Fruit fly (Drosophila melanogaster) whole organism, embryonic: ENCODE results near the gene CG15199.

Experiments used
- Aef1 ChIP-seq: fragments of 200-800 bp; sonication (Bioruptor generic); IDR thresholded peaks from 3 replicates; pipeline ENCODE4 v1.3.6; 2022; ENCODE audit warnings: missing biosample characterization, missing genetic modification characterization
- CG10147 ChIP-seq: fragments of 200-800 bp; sonication (Bioruptor generic); optimal IDR thresholded peaks from 2 replicates; lab custom pipeline; 2019; ENCODE audit warnings: missing biosample characterization, mild to moderate bottlenecking, missing genetic modification characterization, moderate library complexity
- CG10462 ChIP-seq: fragments of 200-800 bp; sonication (Bioruptor generic); optimal IDR thresholded peaks from 2 replicates; lab custom pipeline; 2016; ENCODE audit warnings: missing biosample characterization, missing genetic modification characterization
- CG10565 ChIP-seq: fragments of 200-800 bp; sonication (Bioruptor generic); optimal IDR thresholded peaks from 3 replicates; lab custom pipeline; 2016; ENCODE audit warnings: missing biosample characterization, mild to moderate bottlenecking, missing genetic modification characterization
- CG12659 ChIP-seq: fragments of 200-800 bp; sonication (Bioruptor generic); optimal IDR thresholded peaks from 3 replicates; lab custom pipeline; 2017; ENCODE audit warnings: mild to moderate bottlenecking, missing biosample characterization, missing genetic modification reagents, missing genetic modification characterization
- CG13296 ChIP-seq: fragments of 200-800 bp; sonication (Bioruptor generic); optimal IDR thresholded peaks from 3 replicates; lab custom pipeline; 2018; ENCODE audit warnings: missing biosample characterization, mild to moderate bottlenecking, missing genetic modification characterization
- CG18262 ChIP-seq: fragments of 200-800 bp; optimal IDR thresholded peaks from 3 replicates; lab custom pipeline; 2019; ENCODE audit warnings: missing biosample characterization, mild to moderate bottlenecking, missing genetic modification characterization, moderate library complexity
- CG18476 ChIP-seq: fragments of 200-800 bp; sonication (Bioruptor generic); optimal IDR thresholded peaks from 2 replicates; lab custom pipeline; 2016; ENCODE audit warnings: missing biosample characterization, mild to moderate bottlenecking, missing genetic modification characterization
- CG33557 ChIP-seq: fragments of 200-800 bp; sonication (Bioruptor generic); optimal IDR thresholded peaks from 2 replicates; lab custom pipeline; 2019; ENCODE audit warnings: missing biosample characterization, mild to moderate bottlenecking, missing genetic modification characterization, moderate library complexity
- CG4730 ChIP-seq: fragments of 200-800 bp; sonication (Bioruptor generic); IDR thresholded peaks from 2 replicates; pipeline ENCODE4 v1.3.6; 2022; ENCODE audit warnings: missing biosample characterization, missing genetic modification characterization
- CG4854 ChIP-seq: fragments of 200-800 bp; sonication (Bioruptor generic); optimal IDR thresholded peaks from 2 replicates; lab custom pipeline; 2016; ENCODE audit warnings: missing biosample characterization, missing genetic modification characterization, inconsistent platforms
- CG5953 ChIP-seq: fragments of 200-800 bp; sonication (Bioruptor generic); IDR thresholded peaks from 2 replicates; pipeline ENCODE4 v1.3.6; 2022; ENCODE audit warnings: missing biosample characterization, missing genetic modification characterization
- CG7357 ChIP-seq: fragments of 200-800 bp; sonication (Bioruptor generic); IDR thresholded peaks from 3 replicates; pipeline ENCODE4 v1.3.6; 2022; ENCODE audit warnings: missing biosample characterization, missing genetic modification characterization
- CG8290 ChIP-seq, 3 experiments: fragments of 200-800 bp; sonication (Bioruptor generic); optimal IDR thresholded peaks; 2 replicates each; lab custom pipeline; 2016 to 2019; ENCODE audit warnings: missing biosample characterization in 3 of 3, missing genetic modification characterization in 3 of 3, mild to moderate bottlenecking in 2 of 3, moderate library complexity in 1 of 3
- CG8944 ChIP-seq: fragments of 200-800 bp; sonication (Bioruptor generic); optimal IDR thresholded peaks from 3 replicates; lab custom pipeline; 2016; ENCODE audit warnings: missing biosample characterization, missing genetic modification characterization
- CG9797 ChIP-seq: fragments of 200-800 bp; sonication (Bioruptor generic); optimal IDR thresholded peaks from 3 replicates; lab custom pipeline; 2018; ENCODE audit warnings: missing biosample characterization, mild to moderate bottlenecking, missing genetic modification characterization
- Dip3 ChIP-seq: fragments of 200-800 bp; sonication (Bioruptor generic); optimal IDR thresholded peaks from 3 replicates; lab custom pipeline; 2016; ENCODE audit warnings: missing biosample characterization, missing genetic modification characterization
- Ets65A ChIP-seq: fragments of 200-800 bp; sonication (Bioruptor generic); peaks from one replicate; lab custom pipeline; 2016; ENCODE audit warnings: missing biosample characterization, missing genetic modification characterization
- H15 ChIP-seq: fragments of 200-800 bp; sonication (Bioruptor generic); IDR thresholded peaks from 3 replicates; pipeline ENCODE4 v1.3.6; 2022; ENCODE audit warnings: missing biosample characterization, missing genetic modification characterization
- Hey ChIP-seq: fragments of 200-800 bp; sonication (Bioruptor generic); optimal IDR thresholded peaks from 3 replicates; lab custom pipeline; 2018; ENCODE audit warnings: missing biosample characterization, mild to moderate bottlenecking, missing genetic modification characterization
- Hr39 ChIP-seq: fragments of >200 bp; optimal IDR thresholded peaks from 2 replicates; lab custom pipeline; 2017
- Lhr ChIP-seq: fragments of 200-800 bp; sonication (Bioruptor generic); optimal IDR thresholded peaks from 3 replicates; lab custom pipeline; 2017; ENCODE audit warnings: mild to moderate bottlenecking, missing biosample characterization, missing genetic modification reagents, missing genetic modification characterization
- MESR4 ChIP-seq: fragments of 200-800 bp; sonication (Bioruptor generic); optimal IDR thresholded peaks from 2 replicates; lab custom pipeline; 2018; ENCODE audit warnings: missing biosample characterization, mild to moderate bottlenecking, missing genetic modification characterization, moderate library complexity
- Neu2 ChIP-seq: fragments of 200-800 bp; sonication (Bioruptor generic); optimal IDR thresholded peaks from 3 replicates; lab custom pipeline; 2016; ENCODE audit warnings: missing biosample characterization, missing genetic modification characterization, borderline replicate concordance
- Nf-YC ChIP-seq: fragments of 200-800 bp; optimal IDR thresholded peaks from 3 replicates; lab custom pipeline; 2019; ENCODE audit warnings: missing biosample characterization, mild to moderate bottlenecking, missing genetic modification characterization, moderate library complexity
- Ravus ChIP-seq: fragments of 200-800 bp; sonication (Bioruptor generic); IDR thresholded peaks from 2 replicates; pipeline ENCODE4 v1.3.6; 2022; ENCODE audit warnings: missing biosample characterization, missing genetic modification characterization
- Sry-β ChIP-seq: fragments of 200-800 bp; sonication (Bioruptor generic); optimal IDR thresholded peaks from 2 replicates; lab custom pipeline; 2018; ENCODE audit warnings: missing biosample characterization, mild to moderate bottlenecking, missing genetic modification characterization, moderate library complexity
- Xrp1 ChIP-seq: fragments of 200-800 bp; sonication (Bioruptor generic); IDR thresholded peaks from 2 replicates; pipeline ENCODE4 v1.3.6; 2022; ENCODE audit warnings: missing biosample characterization, missing genetic modification characterization
- ap ChIP-seq: fragments of 200-800 bp; sonication (Bioruptor generic); IDR thresholded peaks from 2 replicates; pipeline ENCODE4 v1.3.6; 2022; ENCODE audit warnings: missing biosample characterization, missing genetic modification characterization
- bsh ChIP-seq, 2 experiments: fragments of 200-800 bp; sonication (Bioruptor generic); optimal IDR thresholded peaks; 2 replicates each; lab custom pipeline; 2017 to 2018; ENCODE audit warnings: mild to moderate bottlenecking in 2 of 2, missing biosample characterization in 2 of 2, missing genetic modification characterization in 2 of 2, moderate library complexity in 1 of 2
- cg ChIP-seq: fragments of 200-800 bp; sonication (Bioruptor generic); optimal IDR thresholded peaks from 3 replicates; lab custom pipeline; 2019; ENCODE audit warnings: missing biosample characterization, mild to moderate bottlenecking, missing genetic modification characterization, moderate library complexity
- chif ChIP-seq, 2 experiments: fragments of 200-800 bp; sonication (Bioruptor generic); optimal IDR thresholded peaks; 3 replicates each; lab custom pipeline; 2016; ENCODE audit warnings: missing biosample characterization in 2 of 2, missing genetic modification characterization in 2 of 2
- corto ChIP-seq: fragments of 200-800 bp; sonication (Bioruptor generic); optimal IDR thresholded peaks from 2 replicates; lab custom pipeline; 2016; ENCODE audit warnings: missing biosample characterization, mild to moderate bottlenecking, missing genetic modification characterization, moderate library complexity
- ems ChIP-seq: fragments of 200-800 bp; sonication (Bioruptor generic); optimal IDR thresholded peaks from 3 replicates; lab custom pipeline; 2016; ENCODE audit warnings: missing biosample characterization, missing genetic modification characterization
- fd96Cb ChIP-seq: fragments of 200-800 bp; sonication (Bioruptor generic); optimal IDR thresholded peaks from 2 replicates; lab custom pipeline; 2018; ENCODE audit warnings: missing biosample characterization, mild to moderate bottlenecking, missing genetic modification characterization, moderate library complexity
- gem ChIP-seq: fragments of 200-800 bp; sonication (Bioruptor generic); optimal IDR thresholded peaks from 2 replicates; lab custom pipeline; 2019; ENCODE audit warnings: missing biosample characterization, mild to moderate bottlenecking, missing genetic modification characterization, moderate library complexity
- grau ChIP-seq: fragments of 200-800 bp; optimal IDR thresholded peaks from 3 replicates; lab custom pipeline; 2019; ENCODE audit warnings: missing biosample characterization, mild to moderate bottlenecking, missing genetic modification characterization, moderate library complexity
- gro ChIP-seq: fragments of 200-800 bp; sonication (Bioruptor generic); optimal IDR thresholded peaks from 2 replicates; lab custom pipeline; 2016; ENCODE audit warnings: missing biosample characterization, missing genetic modification characterization
- ham ChIP-seq: fragments of 200-800 bp; sonication (Bioruptor generic); IDR thresholded peaks from 2 replicates; pipeline ENCODE4 v1.3.6; 2022; ENCODE audit warnings: missing biosample characterization, missing genetic modification characterization
- lilli ChIP-seq: fragments of 200-800 bp; sonication (Bioruptor generic); optimal IDR thresholded peaks from 3 replicates; lab custom pipeline; 2016; ENCODE audit warnings: missing biosample characterization, missing genetic modification characterization
- nom ChIP-seq: fragments of 200-800 bp; sonication (Bioruptor generic); optimal IDR thresholded peaks from 2 replicates; lab custom pipeline; 2017; ENCODE audit warnings: missing biosample characterization, missing genetic modification characterization, mild to moderate bottlenecking, moderate library complexity, missing genetic modification reagents
- pho ChIP-seq: fragments of 200-800 bp; sonication (Bioruptor generic); optimal IDR thresholded peaks from 2 replicates; lab custom pipeline; 2016; ENCODE audit warnings: missing biosample characterization, missing genetic modification characterization
- prd ChIP-seq, 3 experiments: fragments of >200 bp in 2 of 3; fragments of 200-800 bp in 1 of 3; sonication (Bioruptor generic) in 1 of 3; optimal IDR thresholded peaks in 2 of 3; IDR thresholded peaks in 1 of 3; 2 replicates in 2 of 3; 3 replicates in 1 of 3; pipeline versions ENCODE4 v1.3.6 to Lab custom; 2017 to 2022; ENCODE audit warnings: missing biosample characterization in 1 of 3, missing genetic modification characterization in 1 of 3
- row ChIP-seq: fragments of 200-800 bp; sonication (Bioruptor generic); IDR thresholded peaks from 3 replicates; pipeline ENCODE4 v1.3.6; 2022; ENCODE audit warnings: missing biosample characterization, missing genetic modification characterization
- seq ChIP-seq: fragments of 200-800 bp; sonication (Bioruptor generic); IDR thresholded peaks from 2 replicates; pipeline ENCODE4 v1.3.6; 2022; ENCODE audit warnings: missing biosample characterization, missing genetic modification characterization
- slbo ChIP-seq: fragments of 200-800 bp; sonication (Bioruptor generic); IDR thresholded peaks from 2 replicates; pipeline ENCODE4 v1.3.6; 2022; ENCODE audit warnings: missing biosample characterization, missing genetic modification characterization
- slou ChIP-seq: fragments of 200-800 bp; sonication (Bioruptor generic); optimal IDR thresholded peaks from 3 replicates; lab custom pipeline; 2016; ENCODE audit warnings: missing biosample characterization, missing genetic modification characterization
- trem ChIP-seq: fragments of 200-800 bp; optimal IDR thresholded peaks from 3 replicates; lab custom pipeline; 2019; ENCODE audit warnings: missing biosample characterization, mild to moderate bottlenecking, missing genetic modification characterization, moderate library complexity
- vnd ChIP-seq: fragments of 200-800 bp; sonication (Bioruptor generic); IDR thresholded peaks from 3 replicates; pipeline ENCODE4 v1.3.6; 2022; ENCODE audit warnings: missing biosample characterization, missing genetic modification characterization; ENCODE audit not compliant: partially characterized antibody

The CG15199 gene

dm6 chrX:11136587-11137512 is 4.8 kb downstream of the CG15199 start, which contains the start of gene Klp10A (continued):
- TF ChIP-seq ham (GFP tag; lab: Robert Waterston, UW) (no peak), CG10565 (no peak), cg (GFP tag; lab: Kevin White, UChicago) (peak; percentile 91), Ets65A (GFP tag; lab: Kevin White, UChicago) (no peak), fd96Cb (tag; lab: Kevin White, UChicago) (no peak), ems (GFP tag; lab: Kevin White, UChicago) (no peak), CG9797 (GFP tag; lab: Kevin White, UChicago) (no peak), slou (GFP tag; lab: Kevin White, UChicago) (no peak), CG7357 (no peak), CG18476 (GFP tag; lab: Kevin White, UChicago) (no peak), Lhr (GFP tag; lab: Kevin White, UChicago) (no peak), Hey (tag; lab: Kevin White, UChicago) (no peak), CG8944 (GFP tag; lab: Kevin White, UChicago) (no peak), corto (GFP tag; lab: Kevin White, UChicago) (no peak), nom (GFP tag; lab: Kevin White, UChicago) (peak; percentile 7), CG5953 (GFP tag; lab: Robert Waterston, UW) (no peak), CG4854 (GFP tag; lab: Kevin White, UChicago) (peak; percentile 1), CG10147 (no peak), chif (GFP tag; optimal IDR thresholded peaks at IDR 0.05; lab: Kevin White, UChicago) (no peak), seq (GFP tag; lab: Robert Waterston, UW) (no peak), H15 (GFP tag; lab: Robert Waterston, UW) (no peak), MESR4 (GFP tag; lab: Kevin White, UChicago) (peak; percentile 54), CG12659 (GFP tag; lab: Kevin White, UChicago) (no peak), Hr39 (lab: Kevin White, UChicago) (no peak), Xrp1 (GFP tag; lab: Robert Waterston, UW) (no peak), lilli (GFP tag; lab: Kevin White, UChicago) (peak; percentile 28), Ravus (GFP tag; lab: Robert Waterston, UW) (no peak), CG10462 (GFP tag; lab: Kevin White, UChicago) (no peak), pho (peak; percentile 7), CG4730 (GFP tag; lab: Robert Waterston, UW) (no peak), gro (GFP tag; lab: Kevin White, UChicago) (peak; percentile 31), grau (tag; lab: Kevin White, UChicago) (no peak), trem (tag; lab: Kevin White, UChicago) (no peak), Neu2 (GFP tag; lab: Kevin White, UChicago) (no peak), row (GFP tag; lab: Robert Waterston, UW) (no peak), CG33557 (no peak), slbo (GFP tag; lab: Robert Waterston, UW) (peak; percentile 58), gem (tag; lab: Kevin White, UChicago) (no peak), Aef1 (GFP tag; lab: Robert Waterston, UW) (no peak), prd (optimal IDR thresholded peaks at IDR 0.05; lab: Kevin White, UChicago) (no peak), prd (GFP tag; IDR thresholded peaks at IDR 0.05; lab: Robert Waterston, UW) (no peak), Sry-β (GFP tag; lab: Kevin White, UChicago) (peak; percentile 58), ap (GFP tag; lab: Robert Waterston, UW) (no peak), bsh (GFP tag; optimal IDR thresholded peaks at IDR 0.05; lab: Kevin White, UChicago) (no peak), Nf-YC (tag; lab: Kevin White, UChicago) (no peak), CG13296 (GFP tag; lab: Kevin White, UChicago) (no peak), CG8290 (GFP tag; optimal IDR thresholded peaks at IDR 0.05; lab: Kevin White, UChicago) (no peak), CG8290 (tag; optimal IDR thresholded peaks at IDR 0.05; lab: Kevin White, UChicago) (no peak), CG18262 (tag; lab: Kevin White, UChicago) (no peak), Dip3 (GFP tag; lab: Kevin White, UChicago) (no peak), vnd (GFP tag; lab: Robert Waterston, UW) (no peak)
